Worm (Caenorhabditis elegans) whole organism, L4 larva: Measurements from ENCODE around the gene F10E9.1.

Experiments used
- D1046.2 ChIP-seq: fragments of 200-800 bp; sonication (Bioruptor generic); IDR thresholded peaks from 2 replicates; pipeline ENCODE4 v1.3.6; 2022; ENCODE audit warnings: missing genetic modification characterization, missing compliant biosample characterization
- F26F4.8 ChIP-seq: fragments of 200-800 bp; sonication (Bioruptor generic); conservative IDR thresholded peaks from 2 replicates; pipeline ENCODE4 v1.3.6; 2022; ENCODE audit warnings: missing genetic modification characterization, missing compliant biosample characterization
- T20F7.1 ChIP-seq: fragments of 200-800 bp; sonication (Bioruptor generic); optimal IDR thresholded peaks from 2 replicates; lab custom pipeline; 2018; ENCODE audit warnings: mild to moderate bottlenecking, missing genetic modification characterization, missing compliant biosample characterization
- aha-1 ChIP-seq: fragments of 150-350 bp; peaks from one replicate; lab custom pipeline; 2014; ENCODE audit warnings: missing biosample characterization, missing genetic modification characterization
- aly-2 ChIP-seq: sonication (generic microtip); optimal IDR thresholded peaks from 2 replicates; lab custom pipeline; 2018; ENCODE audit warnings: missing biosample characterization, missing genetic modification characterization
- ama-1 ChIP-seq: fragments of 150-350 bp; optimal IDR thresholded peaks from 2 replicates; lab custom pipeline; 2014; ENCODE audit warnings: inconsistent platforms, mixed read lengths
- arid-1 ChIP-seq: fragments of 200-800 bp; sonication (Bioruptor generic); conservative IDR thresholded peaks from 2 replicates; pipeline ENCODE4 v1.3.6; 2022; ENCODE audit warnings: missing genetic modification reagents, missing genetic modification characterization, missing compliant biosample characterization
- attf-4 ChIP-seq: sonication (generic microtip); optimal IDR thresholded peaks from 3 replicates; lab custom pipeline; 2017; ENCODE audit warnings: missing biosample characterization, missing genetic modification characterization
- ceh-32 ChIP-seq: sonication (generic microtip); optimal IDR thresholded peaks from 2 replicates; lab custom pipeline; 2016; ENCODE audit warnings: mild to moderate bottlenecking, missing genetic modification characterization, missing compliant biosample characterization; ENCODE audit not compliant: poor library complexity
- ceh-44 ChIP-seq: fragments of 200-800 bp; sonication (Bioruptor generic); IDR thresholded peaks from 2 replicates; pipeline ENCODE4 v1.3.6; 2022; ENCODE audit warnings: missing genetic modification reagents, missing genetic modification characterization, missing compliant biosample characterization
- ceh-62 ChIP-seq: sonication (generic microtip); optimal IDR thresholded peaks from 2 replicates; lab custom pipeline; 2017; ENCODE audit warnings: missing biosample characterization, missing genetic modification characterization
- cey-2 ChIP-seq: sonication (generic microtip); optimal IDR thresholded peaks from 3 replicates; lab custom pipeline; 2017; ENCODE audit warnings: missing genetic modification characterization, mild to moderate bottlenecking, missing compliant biosample characterization, antibody characterized with exemption, borderline replicate concordance; ENCODE audit not compliant: insufficient read depth
- daf-12 ChIP-seq: fragments of 150-350 bp; optimal IDR thresholded peaks from 2 replicates; lab custom pipeline; 2014; ENCODE audit warnings: missing biosample characterization, missing genetic modification reagents, missing genetic modification characterization
- daf-16 ChIP-seq, 3 experiments: sonication (generic microtip); optimal IDR thresholded peaks; 2 replicates each; lab custom pipeline; 2016 to 2017; ENCODE audit warnings: missing genetic modification characterization in 3 of 3, missing genetic modification reagents in 3 of 3, mild to moderate bottlenecking in 2 of 3, missing compliant biosample characterization in 2 of 3, missing biosample characterization in 1 of 3, moderate library complexity in 1 of 3
- daf-19 ChIP-seq: fragments of 200-800 bp; sonication (Bioruptor generic); conservative IDR thresholded peaks from 2 replicates; pipeline ENCODE4 v1.3.6; 2022; ENCODE audit warnings: missing genetic modification characterization, missing compliant biosample characterization
- daf-8 ChIP-seq: fragments of 200-800 bp; sonication (Bioruptor generic); IDR thresholded peaks from 2 replicates; pipeline ENCODE4 v1.3.6; 2022; ENCODE audit warnings: missing genetic modification characterization, missing compliant biosample characterization
- duxl-1 ChIP-seq: sonication (generic microtip); optimal IDR thresholded peaks from 2 replicates; lab custom pipeline; 2016; ENCODE audit warnings: mild to moderate bottlenecking, missing genetic modification characterization, moderate library complexity, missing compliant biosample characterization; ENCODE audit not compliant: poor library complexity
- egl-43 ChIP-seq: fragments of 200-800 bp; sonication (Bioruptor generic); IDR thresholded peaks from 2 replicates; pipeline ENCODE4 v1.3.6; 2022; ENCODE audit warnings: missing genetic modification reagents, missing genetic modification characterization, missing compliant biosample characterization
- hif-1 ChIP-seq, 2 experiments: sonication (generic microtip); optimal IDR thresholded peaks; 2 replicates each; lab custom pipeline; 2016 to 2017; ENCODE audit warnings: missing compliant biosample characterization in 2 of 2, missing genetic modification characterization in 2 of 2, missing genetic modification reagents in 2 of 2, missing genotype in 2 of 2, mild to moderate bottlenecking in 1 of 2
- hlh-11 ChIP-seq: fragments of 200-800 bp; sonication (Bioruptor generic); optimal IDR thresholded peaks from 2 replicates; lab custom pipeline; 2018; ENCODE audit warnings: mild to moderate bottlenecking, missing genetic modification characterization, missing compliant biosample characterization
- hmg-1.1 ChIP-seq: fragments of 200-800 bp; sonication (Bioruptor generic); IDR thresholded peaks from 2 replicates; pipeline ENCODE4 v1.3.6; 2022; ENCODE audit warnings: missing genetic modification reagents, missing genetic modification characterization, missing compliant biosample characterization
- lin-13 ChIP-seq: fragments of 150-350 bp; optimal IDR thresholded peaks from 2 replicates; lab custom pipeline; 2014; ENCODE audit warnings: missing biosample characterization, missing genetic modification reagents, missing genetic modification characterization
- lin-29 ChIP-seq: fragments of 200-800 bp; sonication (Bioruptor generic); IDR thresholded peaks from 2 replicates; pipeline ENCODE4 v1.3.6; 2022; ENCODE audit warnings: missing genetic modification reagents, missing genetic modification characterization, missing compliant biosample characterization
- lir-3 ChIP-seq: sonication (generic microtip); optimal IDR thresholded peaks from 2 replicates; lab custom pipeline; 2016; ENCODE audit warnings: mild to moderate bottlenecking, missing genetic modification characterization, missing compliant biosample characterization
- madf-9 ChIP-seq: fragments of 200-800 bp; sonication (Bioruptor generic); conservative IDR thresholded peaks from 2 replicates; pipeline ENCODE4 v1.3.6; 2022; ENCODE audit warnings: missing genetic modification reagents, missing genetic modification characterization, missing compliant biosample characterization
- mdl-1 ChIP-seq, 2 experiments: fragments of 150-350 bp in 1 of 2; sonication (generic microtip) in 1 of 2; optimal IDR thresholded peaks; 2 replicates each; lab custom pipeline; 2014 to 2017; ENCODE audit warnings: missing biosample characterization in 2 of 2, missing genetic modification characterization in 2 of 2
- mdt-29 ChIP-seq: fragments of 200-800 bp; sonication (Bioruptor generic); IDR thresholded peaks from 2 replicates; pipeline ENCODE4 v1.3.6; 2022; ENCODE audit warnings: missing genetic modification reagents, missing genetic modification characterization, missing compliant biosample characterization
- mes-2 ChIP-seq: sonication (generic microtip); optimal IDR thresholded peaks from 2 replicates; lab custom pipeline; 2016; ENCODE audit warnings: missing genotype, mild to moderate bottlenecking, missing genetic modification characterization, missing compliant biosample characterization; ENCODE audit not compliant: poor library complexity, severe bottlenecking
- nhr-11 ChIP-seq: fragments of 150-350 bp; optimal IDR thresholded peaks from 2 replicates; lab custom pipeline; 2014; ENCODE audit warnings: missing biosample characterization, missing genetic modification characterization
- nhr-237 ChIP-seq: sonication (generic microtip); optimal IDR thresholded peaks from 2 replicates; lab custom pipeline; 2017; ENCODE audit warnings: missing biosample characterization, missing genetic modification characterization
- nhr-77 ChIP-seq: fragments of 150-350 bp; optimal IDR thresholded peaks from 2 replicates; lab custom pipeline; 2014; ENCODE audit warnings: missing biosample characterization, missing genetic modification characterization
- php-3 ChIP-seq: fragments of 200-800 bp; sonication (Bioruptor generic); IDR thresholded peaks from 2 replicates; pipeline ENCODE4 v1.3.6; 2022; ENCODE audit warnings: missing genetic modification reagents, missing genetic modification characterization, missing compliant biosample characterization
- pqm-1 ChIP-seq: sonication (generic microtip); optimal IDR thresholded peaks from 2 replicates; lab custom pipeline; 2017; ENCODE audit warnings: missing biosample characterization, missing genetic modification characterization
- rbr-2 ChIP-seq: sonication (generic microtip); optimal IDR thresholded peaks from 2 replicates; lab custom pipeline; 2016; ENCODE audit warnings: missing genotype, missing genetic modification characterization, missing compliant biosample characterization
- saeg-2 ChIP-seq: fragments of 200-800 bp; sonication (Bioruptor generic); IDR thresholded peaks from 2 replicates; pipeline ENCODE4 v1.3.6; 2022; ENCODE audit warnings: missing genetic modification reagents, missing genetic modification characterization, missing compliant biosample characterization
- snpc-1.2 ChIP-seq: fragments of 200-800 bp; sonication (Bioruptor generic); IDR thresholded peaks from 2 replicates; pipeline ENCODE4 v1.3.6; 2022; ENCODE audit warnings: missing genetic modification reagents, missing genetic modification characterization, missing compliant biosample characterization
- tra-1 ChIP-seq: fragments of 200-800 bp; sonication (Bioruptor generic); IDR thresholded peaks from 2 replicates; pipeline ENCODE4 v1.3.6; 2022; ENCODE audit warnings: missing genetic modification reagents, missing genetic modification characterization, missing compliant biosample characterization
- unc-39 ChIP-seq: sonication (generic microtip); optimal IDR thresholded peaks from 2 replicates; lab custom pipeline; 2017; ENCODE audit warnings: missing biosample characterization, missing genetic modification characterization
- unc-62 ChIP-seq, 3 experiments: fragments of 150-350 bp in 1 of 3; sonication (generic microtip); optimal IDR thresholded peaks in 2 of 3; peaks in 1 of 3; 1 replicate in 1 of 3; 2 replicates in 2 of 3; lab custom pipeline; 2014 to 2017; ENCODE audit warnings: missing biosample characterization in 3 of 3, missing genetic modification characterization in 3 of 3, missing genetic modification reagents in 3 of 3, missing genotype in 1 of 3
- vab-7 ChIP-seq: fragments of 200-800 bp; sonication (Bioruptor generic); IDR thresholded peaks from 2 replicates; pipeline ENCODE4 v1.3.6; 2022; ENCODE audit warnings: missing genetic modification reagents, missing genetic modification characterization, missing compliant biosample characterization
- zag-1 ChIP-seq: fragments of 150-350 bp; optimal IDR thresholded peaks from 2 replicates; lab custom pipeline; 2014; ENCODE audit warnings: missing biosample characterization, missing genetic modification characterization
- zip-11 ChIP-seq: fragments of 200-800 bp; sonication (Bioruptor generic); IDR thresholded peaks from 2 replicates; pipeline ENCODE4 v1.3.6; 2022; ENCODE audit warnings: missing genetic modification characterization, missing compliant biosample characterization
- zip-2 ChIP-seq: fragments of 150-350 bp; optimal IDR thresholded peaks from 2 replicates; lab custom pipeline; 2014; ENCODE audit warnings: missing biosample characterization, missing genetic modification characterization
- ztf-11 ChIP-seq: fragments of 150-350 bp; optimal IDR thresholded peaks from 2 replicates; lab custom pipeline; 2014; ENCODE audit warnings: missing biosample characterization, missing genetic modification characterization

Gene F10E9.1

DNA sequence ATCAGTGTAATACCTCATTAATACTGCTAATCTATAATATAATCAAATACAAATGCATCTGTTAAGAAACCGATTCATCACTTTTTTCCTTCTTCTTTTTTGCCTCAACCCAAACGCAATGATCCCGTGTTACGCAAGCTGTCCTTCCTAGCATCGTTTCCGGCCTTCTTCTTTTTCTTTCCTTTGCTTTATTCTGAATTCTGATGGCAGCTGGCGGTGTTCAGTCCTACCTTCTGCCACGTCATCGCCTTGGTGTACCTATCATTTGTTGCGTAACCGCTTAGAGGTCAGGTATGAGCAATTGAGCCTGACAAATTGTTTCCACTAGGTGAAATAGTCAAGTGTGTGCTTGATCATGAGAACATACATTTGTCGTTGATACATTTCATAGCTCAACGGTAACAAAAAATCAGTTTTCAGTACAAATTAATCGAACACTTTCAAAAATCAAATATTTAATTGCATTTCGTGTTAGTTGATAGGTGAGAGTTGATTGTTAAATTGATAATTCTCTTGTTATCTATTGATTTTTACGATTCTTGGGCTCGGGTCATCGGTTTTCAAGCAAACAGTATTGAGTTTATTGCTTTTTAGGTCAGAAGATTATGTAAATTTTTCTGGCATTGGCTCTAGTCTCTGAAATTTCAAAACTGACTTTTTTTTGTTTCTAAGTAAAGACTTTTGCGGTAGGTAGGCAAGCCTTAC is 24.6 kb upstream of the F10E9.1 start:
- TF ChIP-seq aha-1: peak; percentile 88
- peak in 1 of 2 experiments; percentile 54 for TF ChIP-seq unc-62 (GFP tag; optimal IDR thresholded peaks at IDR 0.05 in 1 of 2; lab: Kevin White, UChicago)
- no peak for TF ChIP-seq unc-62 (tag; optimal IDR thresholded peaks at IDR 0.05; lab: Kevin White, UChicago)
- TF ChIP-seq daf-19 (GFP tag; lab: Robert Waterston, UW): no peak
- peak; percentile 58; the same call in 1 of the 2 replicates for TF ChIP-seq php-3
- peak; percentile 1 for TF ChIP-seq hlh-11 (tag; lab: Kevin White, UChicago)
- no peak for TF ChIP-seq lin-29 (GFP tag; lab: Robert Waterston, UW)
- TF ChIP-seq F26F4.8 (GFP tag; lab: Robert Waterston, UW): no peak
- TF ChIP-seq daf-16 (GFP tag; optimal IDR thresholded peaks at IDR 0.05; lab: Kevin White, UChicago): no peak
- TF ChIP-seq daf-16 (tag; optimal IDR thresholded peaks at IDR 0.05; lab: Kevin White, UChicago): peak; percentile 36
- TF ChIP-seq, all 104 proteins: peak for 5

DNA sequence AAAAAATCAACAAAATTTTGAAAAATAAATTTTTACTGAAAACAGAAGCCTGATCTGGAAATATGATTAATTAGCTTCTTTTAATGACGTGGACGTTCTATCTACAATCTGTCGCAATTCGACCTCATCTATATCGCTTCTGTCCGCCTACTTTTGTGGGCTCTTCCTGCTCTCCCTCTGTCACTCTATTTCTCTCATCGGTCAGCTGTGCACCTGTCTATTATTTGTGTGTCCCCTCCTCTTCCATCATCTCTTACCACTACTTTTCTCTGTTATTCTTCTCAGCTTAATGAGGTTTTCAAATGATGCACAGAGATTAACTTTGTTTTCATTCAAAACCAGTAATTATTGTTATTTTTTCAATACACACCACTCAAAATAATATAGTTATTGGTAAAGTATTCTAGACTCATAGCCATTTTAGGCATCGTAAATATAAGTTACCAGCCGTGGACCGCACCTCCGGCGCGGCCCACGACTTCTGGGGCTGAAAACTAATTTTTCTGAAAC is 23.8 kb upstream of the F10E9.1 start:
- no peak for TF ChIP-seq lin-13 (GFP tag; lab: Kevin White, UChicago)
- no peak for TF ChIP-seq ceh-62 (tag; lab: Kevin White, UChicago)
- TF ChIP-seq snpc-1.2 (GFP tag; lab: Robert Waterston, UW): no peak
- TF ChIP-seq rbr-2: no peak
- no peak for TF ChIP-seq hmg-1.1 (GFP tag; lab: Robert Waterston, UW)
- no peak for TF ChIP-seq saeg-2 (GFP tag; lab: Robert Waterston, UW)
- TF ChIP-seq mdt-29 (GFP tag; lab: Robert Waterston, UW): no peak
- no peak for TF ChIP-seq daf-8 (GFP tag; lab: Robert Waterston, UW)
- no peak for TF ChIP-seq lir-3 (tag; lab: Kevin White, UChicago)
- no peak for TF ChIP-seq duxl-1 (tag; lab: Kevin White, UChicago)

- TF ChIP-seq mes-2 (tag; lab: Kevin White, UChicago): no peak
- no peak for TF ChIP-seq daf-16 (GFP tag; optimal IDR thresholded peaks at IDR 0.05; lab: Kevin White, UChicago)
- TF ChIP-seq daf-16 (tag; optimal IDR thresholded peaks at IDR 0.05; lab: Kevin White, UChicago): peak; percentile 62
- TF ChIP-seq T20F7.1 (GFP tag; lab: Kevin White, UChicago): peak; percentile 8
- peak; percentile 67 for TF ChIP-seq pqm-1 (tag; lab: Kevin White, UChicago)
- no peak for TF ChIP-seq ztf-11 (tag; lab: Kevin White, UChicago)
- TF ChIP-seq rbr-2: no peak
- no peak for TF ChIP-seq daf-12 (tag; lab: Kevin White, UChicago)
- no peak for TF ChIP-seq mdt-29 (GFP tag; lab: Robert Waterston, UW)
- no peak for TF ChIP-seq unc-39 (tag; lab: Kevin White, UChicago)
- TF ChIP-seq vab-7 (GFP tag; lab: Robert Waterston, UW): no peak
- TF ChIP-seq duxl-1 (tag; lab: Kevin White, UChicago): no peak
- no peak for TF ChIP-seq nhr-11
- TF ChIP-seq tra-1 (GFP tag; lab: Robert Waterston, UW): no peak
- TF ChIP-seq cey-2 (tag; lab: Kevin White, UChicago): no peak
- TF ChIP-seq nhr-237 (tag; lab: Kevin White, UChicago): no peak
- TF ChIP-seq hlh-11 (tag; lab: Kevin White, UChicago): no peak
- TF ChIP-seq php-3: 0 out of 2 replicates have a peak, but pooled peaks have one; percentile 43
- no peak for TF ChIP-seq attf-4 (tag; lab: Kevin White, UChicago)
- no peak for TF ChIP-seq hif-1 (tag; optimal IDR thresholded peaks at IDR 0.05; lab: Kevin White, UChicago)
- TF ChIP-seq lin-13 (GFP tag; lab: Kevin White, UChicago): no peak
- TF ChIP-seq nhr-77 (tag; lab: Kevin White, UChicago): peak; percentile 14
- no peak for TF ChIP-seq saeg-2 (GFP tag; lab: Robert Waterston, UW)
- no peak for TF ChIP-seq egl-43 (GFP tag; lab: Robert Waterston, UW)
- no peak for TF ChIP-seq ama-1
- no peak for TF ChIP-seq zip-11 (GFP tag; lab: Robert Waterston, UW)
- TF ChIP-seq aly-2 (tag; lab: Kevin White, UChicago): no peak
- no peak for TF ChIP-seq madf-9 (GFP tag; lab: Robert Waterston, UW)
- TF ChIP-seq zip-2 (tag; lab: Kevin White, UChicago): no peak
- TF ChIP-seq zag-1 (tag; lab: Kevin White, UChicago): no peak
- TF ChIP-seq mdl-1 (tag; optimal IDR thresholded peaks at IDR 0.05; lab: Kevin White, UChicago): no peak
- no peak for TF ChIP-seq D1046.2 (GFP tag; lab: Robert Waterston, UW)
- TF ChIP-seq ceh-44 (GFP tag; lab: Robert Waterston, UW): no peak
- TF ChIP-seq arid-1 (GFP tag; lab: Robert Waterston, UW): no peak
- TF ChIP-seq ceh-32 (tag; lab: Kevin White, UChicago): no peak
Measured at ce11 chrIII:8299734-8300133, 23.2 kb upstream of the F10E9.1 start.
